Worm (Caenorhabditis elegans): ENCODE data around the gene E02C12.10.

Gene E02C12.10

DNA sequence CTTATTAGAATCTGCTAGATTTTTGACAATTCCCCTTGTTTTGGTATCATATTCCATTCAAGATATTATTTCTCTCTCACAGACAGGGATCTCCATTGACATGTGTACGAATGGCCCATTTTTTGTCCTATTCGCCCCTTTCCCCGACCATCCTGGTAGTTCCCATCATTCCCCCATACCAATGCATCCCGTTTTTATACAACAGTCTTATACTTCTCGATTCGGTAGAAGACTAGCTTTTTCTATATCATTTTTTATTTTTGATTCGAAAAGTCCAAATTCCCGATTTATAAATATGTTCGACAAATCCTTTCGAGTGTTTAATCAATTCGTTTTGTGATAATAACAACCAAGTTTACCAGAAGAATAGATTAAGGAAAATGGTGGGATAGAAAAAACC is 51.3 kb downstream of the E02C12.10 start:
- TF ChIP-seq W03F9.2 (tag; optimal IDR thresholded peaks at IDR 0.05): no peak
- TF ChIP-seq dao-5 (tag; optimal IDR thresholded peaks at IDR 0.05): peak; percentile 20

Measured in whole organism, L4/young adult.